Worm (Caenorhabditis elegans): ENCODE measurements around the gene acbp-6.

The acbp-6 gene

DNA sequence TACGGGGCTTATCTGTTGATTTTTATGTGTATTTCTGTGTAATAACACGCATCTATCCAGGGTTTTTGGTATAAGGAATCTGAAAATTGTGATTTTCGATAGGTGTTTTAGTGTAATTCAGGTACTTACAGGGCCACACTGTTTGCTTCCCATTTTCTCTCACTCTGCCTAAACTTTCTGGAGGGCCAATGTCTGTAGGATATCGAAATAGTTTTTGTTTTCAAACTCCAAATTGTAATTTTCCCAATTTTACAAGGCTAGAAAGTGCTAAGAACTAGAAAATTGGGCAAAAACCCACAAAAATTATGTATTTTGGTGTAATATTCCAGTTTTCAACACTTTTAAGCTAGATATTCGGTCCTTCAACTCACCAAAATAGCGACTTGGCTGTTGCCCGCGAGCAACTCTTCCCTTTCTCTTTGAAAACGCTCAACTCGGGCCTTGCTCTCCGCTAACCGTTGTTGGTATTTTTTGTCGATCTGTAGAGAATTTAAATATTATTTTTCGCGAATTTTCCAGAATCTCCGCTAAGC, 3.3 kb upstream of the acbp-6 start:
- TF ChIP-seq nhr-12 (tag; optimal IDR thresholded peaks at IDR 0.05), result no peak
- peak in 1 of 2 experiments; percentile 10 for TF ChIP-seq lsy-2 (tag; optimal IDR thresholded peaks at IDR 0.05)
- no peak for TF ChIP-seq nhr-77 (tag; optimal IDR thresholded peaks at IDR 0.05)
- no peak for TF ChIP-seq nhr-11 (tag; optimal IDR thresholded peaks at IDR 0.05)
- no peak for TF ChIP-seq alr-1 (tag; optimal IDR thresholded peaks at IDR 0.05)
- no peak for TF ChIP-seq ztf-11 (tag; optimal IDR thresholded peaks at IDR 0.05)
- TF ChIP-seq zag-1 (tag; optimal IDR thresholded peaks at IDR 0.05), result no peak

DNA sequence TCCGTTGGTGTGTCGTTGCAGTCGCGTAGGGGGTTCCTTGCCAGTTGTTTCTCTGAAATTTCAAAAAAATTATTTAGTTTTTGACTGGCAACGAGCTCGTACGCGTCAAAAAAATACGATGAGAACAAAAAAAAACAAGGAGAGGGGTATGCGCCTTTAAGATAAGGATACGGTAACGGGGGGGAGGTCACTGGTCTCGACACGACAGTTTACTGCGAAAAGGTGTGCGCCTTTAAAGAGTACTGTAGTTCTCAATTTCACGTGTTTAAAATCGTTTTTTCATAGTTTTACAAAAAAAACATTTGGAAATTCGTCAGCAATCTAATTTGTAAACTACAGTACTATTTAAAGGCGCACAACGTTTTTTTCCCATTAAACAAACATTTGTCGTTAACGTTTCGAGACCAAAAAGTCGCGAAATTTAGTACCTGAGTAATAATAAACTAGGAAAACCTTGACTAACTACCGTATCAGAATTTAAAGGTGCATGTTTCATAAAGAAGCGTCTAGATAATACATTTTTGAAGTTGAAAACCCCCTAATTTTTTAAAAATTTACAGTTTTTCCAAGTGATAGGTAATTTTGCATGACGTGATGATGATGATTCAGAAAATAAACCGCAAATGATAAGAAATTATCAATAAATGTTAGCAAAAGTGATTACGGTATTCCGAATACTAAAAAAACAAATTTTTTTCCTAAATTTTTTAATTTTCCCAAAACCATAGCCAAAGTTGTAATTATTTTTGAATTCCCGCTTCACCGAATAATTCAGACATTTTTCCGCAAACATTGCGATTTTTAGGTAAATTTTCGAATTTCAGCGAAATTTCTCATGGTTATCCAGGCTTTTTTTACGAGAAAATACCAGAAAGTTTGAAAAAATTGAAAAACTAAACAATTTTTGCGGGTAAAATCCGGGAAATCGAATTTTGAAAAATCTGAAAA, 790 bp upstream of the acbp-6 start:
- no peak for TF ChIP-seq unc-39 (tag; optimal IDR thresholded peaks at IDR 0.05)
- TF ChIP-seq nhr-25 (tag; optimal IDR thresholded peaks at IDR 0.05), result no peak
- peak; percentile 17 to 57 for TF ChIP-seq lsy-2 (tag; optimal IDR thresholded peaks at IDR 0.05)
- no peak for TF ChIP-seq ceh-82 (tag; optimal IDR thresholded peaks at IDR 0.05)
- TF ChIP-seq nhr-12 (tag; optimal IDR thresholded peaks at IDR 0.05), result no peak
- 0 out of 2 replicates have a peak, but pooled peaks have one; percentile 82 for TF ChIP-seq ztf-1 (GFP tag; conservative IDR thresholded peaks at IDR 0.05)
- TF ChIP-seq peb-1 (tag; optimal IDR thresholded peaks at IDR 0.05), result no peak
- TF ChIP-seq Y55F3AM.14 (GFP tag; optimal IDR thresholded peaks at IDR 0.05), result peak; percentile 39
- TF ChIP-seq F13H6.1 (tag; optimal IDR thresholded peaks at IDR 0.05), result peak; percentile 8
- TF ChIP-seq zag-1 (tag; optimal IDR thresholded peaks at IDR 0.05), result no peak
- no peak for TF ChIP-seq nhr-23 (tag; optimal IDR thresholded peaks at IDR 0.05)
- peak; percentile 45 for TF ChIP-seq unc-55 (GFP tag; optimal IDR thresholded peaks at IDR 0.05)
- peak; percentile 34 for TF ChIP-seq C34F6.9 (tag; optimal IDR thresholded peaks at IDR 0.05)
- TF ChIP-seq lin-13 (GFP tag; optimal IDR thresholded peaks at IDR 0.05), result peak; percentile 46
- no peak for TF ChIP-seq elt-3 (tag; optimal IDR thresholded peaks at IDR 0.05)
- TF ChIP-seq mbf-1 (tag; optimal IDR thresholded peaks at IDR 0.05), result no peak
- peak; percentile 58 for TF ChIP-seq ztf-4 (tag; optimal IDR thresholded peaks at IDR 0.05)
- TF ChIP-seq mdl-1 (tag; optimal IDR thresholded peaks at IDR 0.05), result no peak
- TF ChIP-seq crh-2 (tag; optimal IDR thresholded peaks at IDR 0.05), result peak; percentile 28
- TF ChIP-seq ztf-11 (tag; optimal IDR thresholded peaks at IDR 0.05), result no peak
- no peak for TF ChIP-seq nhr-10 (tag; optimal IDR thresholded peaks at IDR 0.05)
- TF ChIP-seq dmd-4 (tag; optimal IDR thresholded peaks at IDR 0.05), result no peak
- peak; percentile 58 for TF ChIP-seq gmeb-1 (tag; optimal IDR thresholded peaks at IDR 0.05)
- no peak for TF ChIP-seq sem-4 (tag; optimal IDR thresholded peaks at IDR 0.05)
- TF ChIP-seq R02D3.7 (tag; optimal IDR thresholded peaks at IDR 0.05), result no peak
- TF ChIP-seq fos-1 (tag; optimal IDR thresholded peaks at IDR 0.05), result peak; percentile 80
- TF ChIP-seq ceh-16 (tag; optimal IDR thresholded peaks at IDR 0.05), result no peak
- peak; percentile 86 for TF ChIP-seq ama-1 (optimal IDR thresholded peaks at IDR 0.05)
- peak; percentile 6 for TF ChIP-seq snpc-4 (tag; optimal IDR thresholded peaks at IDR 0.05)
- no peak for TF ChIP-seq mab-5 (tag; optimal IDR thresholded peaks at IDR 0.05)
- TF ChIP-seq sma-3 (GFP tag; optimal IDR thresholded peaks at IDR 0.05), result peak; percentile 33
- no peak for TF ChIP-seq nhr-21 (tag; optimal IDR thresholded peaks at IDR 0.05)
- no peak for TF ChIP-seq elt-1 (tag; optimal IDR thresholded peaks at IDR 0.05)

DNA sequence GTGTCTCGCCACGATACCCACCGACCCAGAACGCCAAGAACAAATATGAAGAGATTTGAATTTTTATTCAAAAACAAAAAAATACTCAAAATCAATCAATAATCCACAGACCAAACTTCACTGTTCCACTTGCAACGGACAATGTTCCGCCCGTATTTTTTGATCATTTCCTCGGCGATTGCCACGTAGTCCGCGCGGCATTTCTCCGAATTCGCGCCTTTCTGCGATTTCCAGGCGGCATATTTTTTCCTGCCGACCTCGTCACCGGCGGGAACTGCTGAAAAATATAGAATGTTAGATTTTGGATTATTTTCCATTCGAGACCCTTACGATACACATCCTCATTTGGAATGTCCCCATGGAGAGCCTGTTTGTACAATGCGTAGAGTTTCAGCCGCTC, 1.3 kb downstream of the acbp-6 start:
- TF ChIP-seq lsy-2 (tag; optimal IDR thresholded peaks at IDR 0.05) (no peak), R02D3.7 (tag; optimal IDR thresholded peaks at IDR 0.05) (no peak), ceh-16 (tag; optimal IDR thresholded peaks at IDR 0.05) (no peak), nhr-12 (tag; optimal IDR thresholded peaks at IDR 0.05) (no peak), ztf-4 (tag; optimal IDR thresholded peaks at IDR 0.05) (no peak), elt-3 (tag; optimal IDR thresholded peaks at IDR 0.05) (no peak), mab-5 (tag; optimal IDR thresholded peaks at IDR 0.05) (no peak), unc-55 (GFP tag; optimal IDR thresholded peaks at IDR 0.05) (no peak), alr-1 (tag; optimal IDR thresholded peaks at IDR 0.05) (no peak), C34F6.9 (tag; optimal IDR thresholded peaks at IDR 0.05) (no peak), crh-2 (tag; optimal IDR thresholded peaks at IDR 0.05) (no peak), nhr-129 (tag; optimal IDR thresholded peaks at IDR 0.05) (no peak), mdl-1 (tag; optimal IDR thresholded peaks at IDR 0.05) (no peak), gmeb-1 (tag; optimal IDR thresholded peaks at IDR 0.05) (no peak), blmp-1 (tag; optimal IDR thresholded peaks at IDR 0.05; ENCODE audit: insufficient read depth) (no peak), nhr-6 (tag; optimal IDR thresholded peaks at IDR 0.05) (no peak), nhr-10 (tag; optimal IDR thresholded peaks at IDR 0.05) (no peak), sem-4 (tag; optimal IDR thresholded peaks at IDR 0.05) (no peak)

All from whole organism, L2 larva.